Worm (Caenorhabditis elegans): ENCODE results near the gene gcy-7.

- TF ChIP-seq dao-5 (tag; optimal IDR thresholded peaks at IDR 0.05) (no peak), him-1 (tag; optimal IDR thresholded peaks at IDR 0.05) (no peak), W03F9.2 (tag; optimal IDR thresholded peaks at IDR 0.05) (no peak)
Observed at ce11 chrV:8414036-8414728, 27.0 kb downstream of the gcy-7 start, which contains the start of gene pos-1.
